Worm (Caenorhabditis elegans): ENCODE data around the gene T02D1.7.

The T02D1.7 gene

ce11 chrIV:17371469-17371868 lies 35.5 kb downstream of the T02D1.7 start, which contains the start of gene C30H6.5:
TSS of gene C30H6.5 (plus strand) at chrIV:17371769.
- TF ChIP-seq zip-8 (tag; optimal IDR thresholded peaks at IDR 0.05) (peak; percentile 7), ceh-43 (GFP tag; optimal IDR thresholded peaks at IDR 0.05) (no peak)

- TF ChIP-seq nhr-76 (tag; optimal IDR thresholded peaks at IDR 0.05) (no peak), hlh-1 (tag; optimal IDR thresholded peaks at IDR 0.05) (no peak), drap-1 (GFP tag; optimal IDR thresholded peaks at IDR 0.05) (no peak), elt-3 (tag; optimal IDR thresholded peaks at IDR 0.05) (no peak), mab-5 (tag; optimal IDR thresholded peaks at IDR 0.05) (no peak), mep-1 (tag; optimal IDR thresholded peaks at IDR 0.05) (no peak), nhr-237 (tag; optimal IDR thresholded peaks at IDR 0.05) (no peak), pha-4 (tag; optimal IDR thresholded peaks at IDR 0.05) (no peak), tbx-8 (GFP tag; optimal IDR thresholded peaks at IDR 0.05) (no peak), lsy-2 (tag; optimal IDR thresholded peaks at IDR 0.05) (no peak), snpc-4 (tag; optimal IDR thresholded peaks at IDR 0.05) (no peak), sptf-1 (tag; optimal IDR thresholded peaks at IDR 0.05) (no peak), nhr-2 (tag; optimal IDR thresholded peaks at IDR 0.05) (no peak), lin-32 (GFP tag; optimal IDR thresholded peaks at IDR 0.05) (no peak), ces-1 (GFP tag; optimal IDR thresholded peaks at IDR 0.05) (no peak), cnd-1 (tag; optimal IDR thresholded peaks at IDR 0.05) (no peak), zip-8 (tag; optimal IDR thresholded peaks at IDR 0.05) (no peak)
Observed at ce11 chrIV:17368292-17368691, 38.6 kb downstream of the T02D1.7 start, which contains the start of gene trh-1. TSS of gene trh-1 (plus strand) at chrIV:17368592.

DNA sequence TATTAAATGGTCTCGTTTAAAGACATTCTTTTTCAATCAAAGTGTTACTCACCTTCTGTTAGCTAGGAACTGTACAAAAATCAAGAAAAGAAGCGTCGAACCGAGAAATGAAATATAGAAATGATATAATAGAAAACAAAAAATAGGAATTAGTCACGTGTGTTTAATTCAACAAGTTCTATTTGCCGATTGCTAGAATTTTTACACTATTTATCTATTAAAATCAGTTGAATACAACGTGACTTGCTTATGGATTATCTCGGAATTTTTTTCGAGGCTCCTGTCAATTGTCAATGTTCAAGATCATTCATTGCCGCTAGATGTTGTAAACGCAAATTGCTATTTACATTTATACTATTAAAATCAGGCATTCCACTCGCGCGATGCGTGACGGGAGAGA lies 39.6 kb downstream of the T02D1.7 start, which contains the start of gene zipt-17:
Gene zipt-17, minus strand, starts transcription at position 101 of the 400 bp plus-strand sequence.
- TF ChIP-seq cnd-1 (tag; optimal IDR thresholded peaks at IDR 0.05): no peak
- TF ChIP-seq ceh-39 (tag; optimal IDR thresholded peaks at IDR 0.05): no peak
- no peak for TF ChIP-seq elt-3 (tag; optimal IDR thresholded peaks at IDR 0.05)

DNA sequence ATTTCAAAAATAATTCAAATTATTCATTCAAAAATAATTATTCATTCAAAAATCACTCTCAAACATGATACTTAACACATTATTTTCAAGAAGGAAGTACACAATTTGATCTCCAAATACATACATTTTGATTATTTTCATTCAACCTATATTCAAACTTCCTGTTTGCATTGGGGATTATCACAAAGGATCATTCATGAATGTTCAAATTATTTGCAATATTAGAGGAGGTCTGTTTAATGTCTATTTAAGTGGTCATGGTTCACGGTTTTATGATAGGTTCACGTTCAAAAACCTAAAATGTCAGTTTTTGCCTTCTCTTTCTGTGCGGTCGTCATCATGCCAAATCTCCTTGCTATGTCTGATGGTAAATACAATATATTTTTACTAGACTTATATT lies 45.8 kb downstream of the T02D1.7 start, which contains the start of gene clec-202:
Gene clec-202, plus strand, starts transcription at position 301 of the 400 bp plus-strand sequence.
- TF ChIP-seq snpc-4 (tag; optimal IDR thresholded peaks at IDR 0.05): no peak
- no peak for TF ChIP-seq sptf-1 (tag; optimal IDR thresholded peaks at IDR 0.05)
- no peak for TF ChIP-seq mls-2 (tag; optimal IDR thresholded peaks at IDR 0.05)
- no peak for TF ChIP-seq sem-2 (GFP tag; optimal IDR thresholded peaks at IDR 0.05)
- TF ChIP-seq elt-1 (tag; optimal IDR thresholded peaks at IDR 0.05; ENCODE audit: borderline replicate concordance, insufficient read depth): no peak
- TF ChIP-seq nhr-2 (tag; optimal IDR thresholded peaks at IDR 0.05): no peak
- TF ChIP-seq nhr-237 (tag; optimal IDR thresholded peaks at IDR 0.05): no peak
- no peak for TF ChIP-seq unc-39 (tag; optimal IDR thresholded peaks at IDR 0.05)
- no peak for TF ChIP-seq lin-32 (GFP tag; optimal IDR thresholded peaks at IDR 0.05)

All from whole organism, mixed stage, embryonic.